Fruit fly (Drosophila melanogaster): Measurements from ENCODE around the gene CG12011.

dm6 chr3L:1694317-1694716, at the start of gene CG12011:
- TF ChIP-seq CG9215 (GFP tag; IDR thresholded peaks at IDR 0.05) (no peak), Dll (GFP tag; IDR thresholded peaks at IDR 0.05; ENCODE audit: partially characterized antibody) (no peak), nau (GFP tag; optimal IDR thresholded peaks at IDR 0.05) (no peak)
